In the genomic region with DNA sequence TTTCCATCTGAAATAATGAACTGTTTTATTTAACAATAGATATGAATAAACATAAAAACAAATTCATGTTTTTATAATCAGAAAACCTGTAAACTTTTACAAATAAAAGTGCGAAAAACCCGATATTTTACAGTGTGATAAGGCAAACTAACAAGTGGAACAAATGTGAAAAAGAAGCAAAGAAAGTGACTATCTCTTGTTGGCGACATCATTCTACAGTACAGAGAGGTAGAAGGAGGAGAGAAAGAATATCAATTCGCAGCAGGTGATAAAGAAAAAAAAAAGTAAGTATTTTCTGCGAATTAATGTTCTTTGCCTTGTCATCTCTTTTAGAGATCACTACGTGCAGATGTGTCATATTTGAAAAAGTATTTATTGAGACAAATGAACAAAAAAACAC, we compare ENCODE assay signal across 2 worm cellular contexts.
A peak's percentile ranks its signal among the peaks of the same experiment; 100 is the strongest.
TF ChIP-seq lines count a peak whose summit lies in the region.

No protein-coding gene starts in this region.

TF ChIP-seq in whole organism, L1 larva, 84 proteins besides CTCF, POLR2A, EP300 and RAD21 (continued from another document):
- TF ChIP-seq nhr-76 (tag; optimal IDR thresholded peaks at IDR 0.05; lab: Kevin White, UChicago): no peak
- TF ChIP-seq lin-15B (tag; optimal IDR thresholded peaks at IDR 0.05; lab: Kevin White, UChicago): no peak

TF ChIP-seq in whole organism, L4 larva, 104 proteins besides CTCF, POLR2A, EP300 and RAD21 (continued from another document):
- TF ChIP-seq cey-2 (tag; optimal IDR thresholded peaks at IDR 0.05; lab: Kevin White, UChicago; ENCODE audit: borderline replicate concordance, insufficient read depth) (peak; percentile 26), nhr-6 (tag; optimal IDR thresholded peaks at IDR 0.05; lab: Kevin White, UChicago) (no peak), rbr-2 (tag; optimal IDR thresholded peaks at IDR 0.05; lab: Kevin White, UChicago) (no peak), lin-29 (GFP tag; IDR thresholded peaks at IDR 0.05; lab: Robert Waterston, UW) (no peak), ceh-44 (GFP tag; IDR thresholded peaks at IDR 0.05; lab: Robert Waterston, UW) (no peak), php-3 (GFP tag; IDR thresholded peaks at IDR 0.05; lab: Robert Waterston, UW) (peak; percentile 60; the same call in 1 of the 2 replicates), snpc-1.2 (GFP tag; IDR thresholded peaks at IDR 0.05; lab: Robert Waterston, UW) (no peak), nhr-77 (tag; optimal IDR thresholded peaks at IDR 0.05; lab: Kevin White, UChicago) (peak; percentile 69), zag-1 (tag; optimal IDR thresholded peaks at IDR 0.05; lab: Kevin White, UChicago) (no peak), dmd-6 (GFP tag; IDR thresholded peaks at IDR 0.05; lab: Robert Waterston, UW) (peak; percentile 74)
